Fruit fly (Drosophila melanogaster) whole organism, embryonic: ENCODE measurements around the gene CG13126.

Experiments used
- Adf1 ChIP-seq: fragments of 200-800 bp; sonication (Bioruptor generic); IDR thresholded peaks from 2 replicates; pipeline ENCODE4 v1.3.6; 2022; ENCODE audit warnings: missing biosample characterization, missing genetic modification characterization
- CG10147 ChIP-seq: fragments of 200-800 bp; sonication (Bioruptor generic); optimal IDR thresholded peaks from 2 replicates; lab custom pipeline; 2019; ENCODE audit warnings: missing biosample characterization, mild to moderate bottlenecking, missing genetic modification characterization, moderate library complexity
- CG1024 ChIP-seq: fragments of 200-800 bp; sonication (Bioruptor generic); IDR thresholded peaks from 2 replicates; pipeline ENCODE4 v1.3.6; 2022; ENCODE audit warnings: missing biosample characterization, missing genetic modification characterization
- CG11398 ChIP-seq: fragments of 200-800 bp; sonication (Bioruptor generic); optimal IDR thresholded peaks from 2 replicates; lab custom pipeline; 2016; ENCODE audit warnings: missing biosample characterization, missing genetic modification characterization
- CG11696 ChIP-seq: fragments of 200-800 bp; sonication (Bioruptor generic); IDR thresholded peaks from 2 replicates; pipeline ENCODE4 v1.3.6; 2022; ENCODE audit warnings: missing biosample characterization, missing genetic modification characterization
- CG12769 ChIP-seq: fragments of 200-800 bp; sonication (Bioruptor generic); optimal IDR thresholded peaks from 2 replicates; lab custom pipeline; 2019; ENCODE audit warnings: missing biosample characterization, mild to moderate bottlenecking, missing genetic modification characterization, moderate library complexity
- CG13296 ChIP-seq: fragments of 200-800 bp; sonication (Bioruptor generic); optimal IDR thresholded peaks from 3 replicates; lab custom pipeline; 2018; ENCODE audit warnings: missing biosample characterization, mild to moderate bottlenecking, missing genetic modification characterization
- CG13775 ChIP-seq: fragments of 200-800 bp; sonication (Bioruptor generic); optimal IDR thresholded peaks from 3 replicates; lab custom pipeline; 2017; ENCODE audit warnings: missing biosample characterization, mild to moderate bottlenecking, missing genetic modification characterization
- CG14667 ChIP-seq: fragments of 200-800 bp; sonication (Bioruptor generic); IDR thresholded peaks from 2 replicates; pipeline ENCODE4 v1.3.6; 2022; ENCODE audit warnings: missing biosample characterization, missing genetic modification characterization
- CG15011 ChIP-seq: fragments of 200-800 bp; sonication (Bioruptor generic); optimal IDR thresholded peaks from 3 replicates; lab custom pipeline; 2018; ENCODE audit warnings: missing biosample characterization, mild to moderate bottlenecking, missing genetic modification characterization
- CG15514 ChIP-seq: fragments of 200-800 bp; sonication (Bioruptor generic); optimal IDR thresholded peaks from 3 replicates; lab custom pipeline; 2017; ENCODE audit warnings: missing biosample characterization, missing genetic modification characterization, mild to moderate bottlenecking, moderate library complexity, missing genetic modification reagents
- CG17612 ChIP-seq: fragments of 200-800 bp; sonication (Bioruptor generic); IDR thresholded peaks from 2 replicates; pipeline ENCODE4 v1.3.6; 2022; ENCODE audit warnings: missing biosample characterization, missing genetic modification characterization
- CG18262 ChIP-seq: fragments of 200-800 bp; optimal IDR thresholded peaks from 3 replicates; lab custom pipeline; 2019; ENCODE audit warnings: missing biosample characterization, mild to moderate bottlenecking, missing genetic modification characterization, moderate library complexity
- CG2678 ChIP-seq: fragments of 200-800 bp; sonication (Bioruptor generic); optimal IDR thresholded peaks from 3 replicates; lab custom pipeline; 2019; ENCODE audit warnings: missing biosample characterization, mild to moderate bottlenecking, missing genetic modification characterization, moderate library complexity
- CG31441 ChIP-seq: fragments of 200-800 bp; sonication (Bioruptor generic); IDR thresholded peaks from 2 replicates; pipeline ENCODE4 v1.3.6; 2022; ENCODE audit warnings: missing biosample characterization, missing genetic modification characterization
- CG3281 ChIP-seq: fragments of 200-800 bp; sonication (Bioruptor generic); optimal IDR thresholded peaks from 3 replicates; lab custom pipeline; 2017; ENCODE audit warnings: missing biosample characterization, mild to moderate bottlenecking, missing genetic modification characterization
- CG33213 ChIP-seq: fragments of 200-800 bp; sonication (Bioruptor generic); optimal IDR thresholded peaks from 3 replicates; lab custom pipeline; 2016; ENCODE audit warnings: missing biosample characterization, missing genetic modification characterization
- CG4707 ChIP-seq: fragments of 200-800 bp; sonication (Bioruptor generic); optimal IDR thresholded peaks from 2 replicates; lab custom pipeline; 2018; ENCODE audit warnings: missing biosample characterization, mild to moderate bottlenecking, missing genetic modification characterization, moderate library complexity
- CG5180 ChIP-seq: fragments of 200-800 bp; sonication (Bioruptor generic); optimal IDR thresholded peaks from 3 replicates; lab custom pipeline; 2017; ENCODE audit warnings: missing biosample characterization, missing genetic modification characterization, mild to moderate bottlenecking, moderate library complexity, missing genetic modification reagents
- CG7357 ChIP-seq: fragments of 200-800 bp; sonication (Bioruptor generic); IDR thresholded peaks from 3 replicates; pipeline ENCODE4 v1.3.6; 2022; ENCODE audit warnings: missing biosample characterization, missing genetic modification characterization
- Deaf1 ChIP-seq: fragments of 200-800 bp; optimal IDR thresholded peaks from 3 replicates; lab custom pipeline; 2019; ENCODE audit warnings: missing biosample characterization, mild to moderate bottlenecking, missing genetic modification characterization, moderate library complexity
- HHEX ChIP-seq: fragments of 200-800 bp; sonication (Bioruptor generic); optimal IDR thresholded peaks from 3 replicates; lab custom pipeline; 2017; ENCODE audit warnings: missing biosample characterization, mild to moderate bottlenecking, missing genetic modification characterization, missing genetic modification reagents
- Hmr ChIP-seq: fragments of 200-800 bp; sonication (Bioruptor generic); optimal IDR thresholded peaks from 3 replicates; lab custom pipeline; 2017; ENCODE audit warnings: mild to moderate bottlenecking, missing biosample characterization, missing genetic modification reagents, missing genetic modification characterization
- Lpt ChIP-seq: fragments of >200 bp; optimal IDR thresholded peaks from 2 replicates; lab custom pipeline; 2018; ENCODE audit warnings: missing biosample characterization, missing genetic modification characterization
- Med ChIP-seq: fragments of 200-800 bp; sonication (Bioruptor generic); peaks from one replicate; lab custom pipeline; 2016; ENCODE audit warnings: missing biosample characterization, missing genetic modification characterization, mild to moderate bottlenecking, inconsistent platforms, moderate library complexity
- Pdp1 ChIP-seq, 2 experiments: fragments of 200-800 bp; sonication (Bioruptor generic); optimal IDR thresholded peaks; 3 replicates each; lab custom pipeline; 2016; ENCODE audit warnings: missing biosample characterization in 2 of 2, missing genetic modification characterization in 2 of 2, mild to moderate bottlenecking in 1 of 2, moderate library complexity in 1 of 2
- Sin3A ChIP-seq: fragments of >200 bp; optimal IDR thresholded peaks from 2 replicates; lab custom pipeline; 2018
- Six4 ChIP-seq: fragments of 200-800 bp; sonication (Bioruptor generic); optimal IDR thresholded peaks from 2 replicates; lab custom pipeline; 2016; ENCODE audit warnings: missing biosample characterization, missing genetic modification characterization
- TFAM ChIP-seq: fragments of 200-800 bp; sonication (Bioruptor generic); optimal IDR thresholded peaks from 2 replicates; lab custom pipeline; 2017; ENCODE audit warnings: missing biosample characterization, missing genetic modification characterization, inconsistent platforms
- ap ChIP-seq: fragments of 200-800 bp; sonication (Bioruptor generic); IDR thresholded peaks from 2 replicates; pipeline ENCODE4 v1.3.6; 2022; ENCODE audit warnings: missing biosample characterization, missing genetic modification characterization
- ato ChIP-seq: fragments of 200-800 bp; sonication (Bioruptor generic); IDR thresholded peaks from 2 replicates; pipeline ENCODE4 v1.3.6; 2022; ENCODE audit warnings: missing biosample characterization, missing genetic modification characterization; ENCODE audit not compliant: partially characterized antibody
- croc ChIP-seq: fragments of 200-800 bp; sonication (Bioruptor generic); conservative IDR thresholded peaks from 3 replicates; pipeline ENCODE4 v1.3.6; 2022; ENCODE audit warnings: missing biosample characterization, missing genetic modification characterization
- da ChIP-seq: fragments of 200-800 bp; sonication (Bioruptor generic); optimal IDR thresholded peaks from 2 replicates; lab custom pipeline; 2016; ENCODE audit warnings: missing biosample characterization, missing genetic modification characterization
- dm ChIP-seq: fragments of 200-800 bp; sonication (Bioruptor generic); optimal IDR thresholded peaks from 3 replicates; lab custom pipeline; 2016; ENCODE audit warnings: missing biosample characterization, missing genetic modification characterization
- ewg ChIP-seq: fragments of 200-800 bp; sonication (Bioruptor generic); optimal IDR thresholded peaks from 3 replicates; lab custom pipeline; 2017; ENCODE audit warnings: mild to moderate bottlenecking, missing biosample characterization, missing genetic modification reagents, missing genetic modification characterization
- fd96Cb ChIP-seq: fragments of 200-800 bp; sonication (Bioruptor generic); optimal IDR thresholded peaks from 2 replicates; lab custom pipeline; 2018; ENCODE audit warnings: missing biosample characterization, mild to moderate bottlenecking, missing genetic modification characterization, moderate library complexity
- gfzf ChIP-seq: fragments of 200-800 bp; sonication (Bioruptor generic); optimal IDR thresholded peaks from 2 replicates; lab custom pipeline; 2016; ENCODE audit warnings: missing biosample characterization, mild to moderate bottlenecking, missing genetic modification characterization, moderate library complexity
- ken ChIP-seq: fragments of 200-800 bp; sonication (Bioruptor generic); IDR thresholded peaks from 3 replicates; pipeline ENCODE4 v1.3.6; 2022; ENCODE audit warnings: missing biosample characterization, missing genetic modification characterization
- lola ChIP-seq, 3 experiments: fragments of >200 bp in 2 of 3; fragments of 200-800 bp in 1 of 3; sonication (Bioruptor generic) in 1 of 3; optimal IDR thresholded peaks; 2 replicates each; lab custom pipeline; 2017 to 2019; ENCODE audit warnings: missing biosample characterization in 3 of 3, missing genetic modification characterization in 3 of 3, mild to moderate bottlenecking in 1 of 3, moderate library complexity in 1 of 3
- mirr ChIP-seq: fragments of 200-800 bp; sonication (Bioruptor generic); optimal IDR thresholded peaks from 3 replicates; lab custom pipeline; 2018; ENCODE audit warnings: missing biosample characterization, mild to moderate bottlenecking, missing genetic modification characterization
- pnt ChIP-seq: fragments of 200-800 bp; sonication (Bioruptor generic); optimal IDR thresholded peaks from 3 replicates; lab custom pipeline; 2016; ENCODE audit warnings: missing biosample characterization, missing genetic modification characterization
- rib ChIP-seq: fragments of 200-800 bp; sonication (Bioruptor generic); IDR thresholded peaks from 2 replicates; pipeline ENCODE4 v1.3.6; 2022; ENCODE audit warnings: missing biosample characterization, missing genetic modification characterization
- row ChIP-seq: fragments of 200-800 bp; sonication (Bioruptor generic); IDR thresholded peaks from 3 replicates; pipeline ENCODE4 v1.3.6; 2022; ENCODE audit warnings: missing biosample characterization, missing genetic modification characterization
- tin ChIP-seq: fragments of 200-800 bp; sonication (Bioruptor generic); optimal IDR thresholded peaks from 3 replicates; lab custom pipeline; 2016; ENCODE audit warnings: missing biosample characterization, missing genetic modification characterization
- tll ChIP-seq, 2 experiments: fragments of 200-800 bp in 1 of 2; fragments of >200 bp in 1 of 2; sonication (Bioruptor generic) in 1 of 2; optimal IDR thresholded peaks; 2 replicates each; lab custom pipeline; 2017 to 2019; ENCODE audit warnings: missing biosample characterization in 2 of 2, missing genetic modification characterization in 2 of 2, mild to moderate bottlenecking in 1 of 2, moderate library complexity in 1 of 2
- unpg ChIP-seq: fragments of 200-800 bp; sonication (Bioruptor generic); optimal IDR thresholded peaks from 3 replicates; lab custom pipeline; 2018; ENCODE audit warnings: missing biosample characterization, mild to moderate bottlenecking, missing genetic modification characterization, moderate library complexity
- vfl ChIP-seq: fragments of 200-800 bp; sonication (Bioruptor generic); optimal IDR thresholded peaks from 2 replicates; lab custom pipeline; 2016; ENCODE audit warnings: missing biosample characterization, missing genetic modification characterization
- wdn ChIP-seq: fragments of 200-800 bp; sonication (Bioruptor generic); IDR thresholded peaks from 2 replicates; pipeline ENCODE4 v1.3.6; 2022; ENCODE audit warnings: missing biosample characterization, missing genetic modification characterization
- zfh2 ChIP-seq: fragments of 200-800 bp; sonication (Bioruptor generic); optimal IDR thresholded peaks from 2 replicates; lab custom pipeline; 2016; ENCODE audit warnings: missing biosample characterization, missing genetic modification characterization

CG13126 gene

DNA sequence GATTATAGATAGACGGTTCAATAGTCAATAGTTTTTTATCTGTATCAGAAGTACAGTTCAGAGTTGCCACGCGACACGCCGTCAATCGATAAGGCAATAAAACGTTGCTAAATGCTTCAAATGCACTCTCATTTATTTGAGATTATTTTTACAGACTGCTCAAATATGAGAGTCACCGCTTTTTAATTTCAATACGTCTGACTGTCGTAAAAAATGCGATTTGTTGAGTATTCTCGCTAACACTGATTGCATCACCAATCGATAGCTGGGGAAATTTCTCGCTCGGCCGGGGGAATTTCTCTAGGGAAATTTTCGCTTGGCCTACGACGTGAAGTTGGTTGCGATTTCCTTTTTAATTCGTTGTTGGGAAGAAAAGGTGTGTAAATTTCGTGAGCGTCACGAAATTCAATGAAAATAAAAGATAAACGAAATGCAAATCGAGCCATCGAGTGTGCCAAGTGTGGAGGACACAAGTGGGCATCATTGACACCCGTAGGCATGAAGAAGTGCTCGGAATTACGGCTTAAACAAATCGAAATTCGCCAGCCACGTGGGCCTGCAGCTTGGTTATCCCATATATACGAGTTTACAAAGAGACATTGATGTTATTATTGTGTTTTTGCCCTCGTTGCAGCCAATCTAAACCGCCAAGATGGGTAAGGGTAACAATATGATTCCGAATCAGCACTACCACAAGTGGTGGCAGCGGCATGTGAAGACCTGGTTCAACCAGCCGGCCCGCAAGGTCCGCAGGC lies 13.2 kb upstream of the CG13126 start, which contains the start of the genes Dref and RpL13 (continued):
- TF ChIP-seq Deaf1 (tag; lab: Kevin White, UChicago) = peak; percentile 64
- TF ChIP-seq vfl = peak; percentile 65
- peak; percentile 20; the same call in 1 of the 3 replicates for TF ChIP-seq croc (GFP tag; lab: Robert Waterston, UW)
- peak; percentile 16; the same call in 1 of the 2 replicates for TF ChIP-seq CG14667 (GFP tag; lab: Robert Waterston, UW)
- TF ChIP-seq unpg (GFP tag; lab: Kevin White, UChicago) = peak; percentile 82
- peak; percentile 47 for TF ChIP-seq gfzf (GFP tag; lab: Kevin White, UChicago)
- peak; percentile 72 for TF ChIP-seq CG11696 (GFP tag; lab: Robert Waterston, UW)
- TF ChIP-seq CG1024 (GFP tag; lab: Robert Waterston, UW) = peak; percentile 69
- TF ChIP-seq CG33213 = peak; percentile 92
- TF ChIP-seq HHEX (GFP tag; lab: Kevin White, UChicago) = peak; percentile 94
- TF ChIP-seq CG15011 = peak; percentile 90
- TF ChIP-seq pnt (GFP tag; lab: Kevin White, UChicago) = peak; percentile 51
- TF ChIP-seq CG3281 (GFP tag; lab: Kevin White, UChicago) = peak; percentile 95
- TF ChIP-seq CG13296 = peak; percentile 97
- TF ChIP-seq fd96Cb (tag; lab: Kevin White, UChicago) = peak; percentile 40
- TF ChIP-seq CG5180 (GFP tag; lab: Kevin White, UChicago) = peak; percentile 83
- TF ChIP-seq tll (GFP tag; optimal IDR thresholded peaks at IDR 0.05; lab: Kevin White, UChicago) = peak in 1 of 2 experiments; percentile 18
- peak; percentile 94 for TF ChIP-seq CG4707 (GFP tag; lab: Kevin White, UChicago)
- TF ChIP-seq ewg (GFP tag; lab: Kevin White, UChicago) = peak; percentile 75
- TF ChIP-seq CG7357 (GFP tag; lab: Robert Waterston, UW) = 0 out of 3 replicates have a peak, but pooled peaks have one; percentile 41
- TF ChIP-seq Six4 (GFP tag; lab: Kevin White, UChicago) = peak; percentile 62
- TF ChIP-seq Adf1 (GFP tag; lab: Robert Waterston, UW) = peak; percentile 50
- peak; percentile 69 for TF ChIP-seq tin (GFP tag; lab: Kevin White, UChicago)
- peak; percentile 46 for TF ChIP-seq ap (GFP tag; lab: Robert Waterston, UW)
- peak in 1 of 3 experiments; percentile 61 for TF ChIP-seq lola (GFP tag; optimal IDR thresholded peaks at IDR 0.05; lab: Kevin White, UChicago)
- peak; percentile 75 for TF ChIP-seq wdn (GFP tag; lab: Robert Waterston, UW)
- TF ChIP-seq Sin3A = peak; percentile 83
- TF ChIP-seq row = peak; percentile 81
- TF ChIP-seq CG31441 (GFP tag; lab: Robert Waterston, UW) = peak; percentile 80
- TF ChIP-seq CG17612 = peak; percentile 73; the same call in 1 of the 2 replicates
- TF ChIP-seq Lpt (GFP tag; lab: Kevin White, UChicago) = no peak
- TF ChIP-seq Med (GFP tag; lab: Kevin White, UChicago) = peak; percentile 99
- TF ChIP-seq, all 482 proteins: peak for 429

DNA sequence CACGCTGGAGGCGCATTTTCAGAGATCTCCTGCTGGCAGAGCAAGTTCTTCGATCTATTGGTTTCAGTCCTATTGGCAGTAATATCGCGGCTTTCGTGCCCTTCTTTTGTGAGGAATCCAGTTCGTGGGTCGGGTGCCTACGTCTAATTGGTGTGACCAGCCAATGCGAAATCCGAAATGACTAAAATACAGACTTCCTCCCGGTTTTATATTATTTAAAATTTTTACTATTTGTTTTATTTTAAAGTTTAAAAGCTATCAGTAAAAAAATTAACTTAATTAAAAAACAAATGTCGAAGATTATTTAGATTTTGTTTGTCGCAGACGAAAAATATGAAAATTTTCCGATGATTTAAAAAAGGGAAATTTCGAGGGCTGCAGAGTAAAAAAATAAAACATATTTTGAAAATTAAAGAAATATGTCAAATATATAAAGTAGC lies 9.6 kb upstream of the CG13126 start, which contains the start of gene CG5850:
Gene CG5850 (minus strand): TSS at position 347 of the 440 bp plus-strand sequence.
- TF ChIP-seq ken (GFP tag; lab: Robert Waterston, UW) = no peak; the same call in 2 of the 3 replicates
- TF ChIP-seq TFAM (GFP tag; lab: Kevin White, UChicago) = no peak
- no peak for TF ChIP-seq CG12769 (tag; lab: Kevin White, UChicago)
- TF ChIP-seq rib (GFP tag; lab: Robert Waterston, UW) = no peak
- TF ChIP-seq da = no peak
- TF ChIP-seq ato = no peak
- TF ChIP-seq zfh2 (GFP tag; lab: Kevin White, UChicago) = no peak
- no peak for TF ChIP-seq CG11398 (GFP tag; lab: Kevin White, UChicago)
- no peak for TF ChIP-seq dm (GFP tag; lab: Kevin White, UChicago)
- TF ChIP-seq CG15514 (GFP tag; lab: Kevin White, UChicago) = peak; percentile 32
- TF ChIP-seq mirr (GFP tag; lab: Kevin White, UChicago) = no peak
- no peak for TF ChIP-seq Hmr (GFP tag; lab: Kevin White, UChicago)
- TF ChIP-seq CG18262 = peak; percentile 44
- peak; percentile 43 for TF ChIP-seq CG2678 (tag; lab: Kevin White, UChicago)
- peak; percentile 15 for TF ChIP-seq CG10147 (GFP tag; lab: Kevin White, UChicago)
- no peak for TF ChIP-seq Pdp1 (GFP tag; optimal IDR thresholded peaks at IDR 0.05; lab: Kevin White, UChicago)
- TF ChIP-seq CG13775 (GFP tag; lab: Kevin White, UChicago) = no peak
